Worm (Caenorhabditis elegans) whole organism, L2 larva: ENCODE data around the gene rsf-1.

Experiments used
- C34F6.9 ChIP-seq: fragments of 150-350 bp; optimal IDR thresholded peaks from 2 replicates; lab custom pipeline; 2014; ENCODE audit warnings: missing biosample characterization, missing genetic modification characterization
- F13H6.1 ChIP-seq: sonication (generic microtip); optimal IDR thresholded peaks from 2 replicates; lab custom pipeline; 2016; ENCODE audit warnings: missing genetic modification characterization, missing compliant biosample characterization
- R02D3.7 ChIP-seq: fragments of 150-350 bp; optimal IDR thresholded peaks from 2 replicates; lab custom pipeline; 2014; ENCODE audit warnings: missing biosample characterization, missing genetic modification characterization
- Y55F3AM.14 ChIP-seq: fragments of 200-800 bp; sonication (Bioruptor generic); optimal IDR thresholded peaks from 2 replicates; lab custom pipeline; 2018; ENCODE audit warnings: mild to moderate bottlenecking, missing genetic modification characterization, missing compliant biosample characterization
- ZK546.5 ChIP-seq: sonication (generic microtip); optimal IDR thresholded peaks from 2 replicates; lab custom pipeline; 2017; ENCODE audit warnings: missing biosample characterization, missing genetic modification characterization
- alr-1 ChIP-seq: fragments of 150-350 bp; optimal IDR thresholded peaks from 2 replicates; lab custom pipeline; 2014; ENCODE audit warnings: missing biosample characterization, missing genetic modification characterization
- aly-2 ChIP-seq: fragments of 150-350 bp; optimal IDR thresholded peaks from 2 replicates; lab custom pipeline; 2014; ENCODE audit warnings: missing biosample characterization, missing genetic modification characterization
- ama-1 ChIP-seq: fragments of 150-350 bp; optimal IDR thresholded peaks from 2 replicates; lab custom pipeline; 2018; ENCODE audit warnings: inconsistent platforms
- blmp-1 ChIP-seq: sonication (generic microtip); optimal IDR thresholded peaks from 2 replicates; lab custom pipeline; 2017; ENCODE audit warnings: missing genetic modification characterization, mild to moderate bottlenecking, missing compliant biosample characterization, antibody characterized with exemption, moderate library complexity; ENCODE audit not compliant: insufficient read depth
- ceh-16 ChIP-seq: fragments of 150-350 bp; optimal IDR thresholded peaks from 2 replicates; lab custom pipeline; 2014; ENCODE audit warnings: missing biosample characterization, missing genetic modification characterization
- ceh-82 ChIP-seq: fragments of 150-350 bp; optimal IDR thresholded peaks from 2 replicates; lab custom pipeline; 2014; ENCODE audit warnings: missing biosample characterization, missing genetic modification characterization
- crh-2 ChIP-seq: sonication (generic microtip); optimal IDR thresholded peaks from 2 replicates; lab custom pipeline; 2017; ENCODE audit warnings: missing biosample characterization, missing genetic modification characterization
- dmd-4 ChIP-seq: sonication (generic microtip); optimal IDR thresholded peaks from 2 replicates; lab custom pipeline; 2017; ENCODE audit warnings: missing biosample characterization, missing genetic modification characterization
- egl-27 ChIP-seq: sonication (generic microtip); optimal IDR thresholded peaks from 3 replicates; lab custom pipeline; 2017; ENCODE audit warnings: missing biosample characterization, missing genetic modification reagents, missing genetic modification characterization
- elt-1 ChIP-seq: fragments of 150-350 bp; optimal IDR thresholded peaks from 2 replicates; lab custom pipeline; 2014; ENCODE audit warnings: missing biosample characterization, missing genetic modification characterization
- elt-3 ChIP-seq: sonication (generic microtip); optimal IDR thresholded peaks from 2 replicates; lab custom pipeline; 2017; ENCODE audit warnings: missing biosample characterization, missing genetic modification characterization
- fos-1 ChIP-seq: fragments of 150-350 bp; optimal IDR thresholded peaks from 2 replicates; lab custom pipeline; 2014; ENCODE audit warnings: missing biosample characterization, missing genetic modification characterization
- gmeb-1 ChIP-seq: fragments of 150-350 bp; optimal IDR thresholded peaks from 2 replicates; lab custom pipeline; 2014; ENCODE audit warnings: missing biosample characterization, missing genetic modification characterization
- lin-11 ChIP-seq: fragments of 150-350 bp; sonication (generic microtip); optimal IDR thresholded peaks from 2 replicates; lab custom pipeline; 2014; ENCODE audit warnings: missing biosample characterization, missing genetic modification characterization, inconsistent platforms, mixed read lengths
- lin-13 ChIP-seq: fragments of 150-350 bp; optimal IDR thresholded peaks from 2 replicates; lab custom pipeline; 2014; ENCODE audit warnings: missing biosample characterization, missing genetic modification reagents, missing genetic modification characterization
- lin-39 ChIP-seq: fragments of 150-350 bp; optimal IDR thresholded peaks from 2 replicates; lab custom pipeline; 2014; ENCODE audit warnings: missing biosample characterization, missing genetic modification reagents, missing genetic modification characterization
- lsy-2 ChIP-seq, 2 experiments: fragments of 150-350 bp in 1 of 2; sonication (generic microtip) in 1 of 2; optimal IDR thresholded peaks; 2 replicates each; lab custom pipeline; 2014 to 2017; ENCODE audit warnings: missing biosample characterization in 2 of 2, missing genetic modification characterization in 2 of 2
- mab-5 ChIP-seq: fragments of 150-350 bp; optimal IDR thresholded peaks from 2 replicates; lab custom pipeline; 2014; ENCODE audit warnings: missing biosample characterization, missing genetic modification characterization
- mbf-1 ChIP-seq: sonication (generic microtip); optimal IDR thresholded peaks from 2 replicates; lab custom pipeline; 2017; ENCODE audit warnings: missing biosample characterization, missing genetic modification characterization
- mdl-1 ChIP-seq, 2 experiments: fragments of 150-350 bp in 1 of 2; sonication (generic microtip) in 1 of 2; optimal IDR thresholded peaks; 2 replicates each; lab custom pipeline; 2017; ENCODE audit warnings: missing biosample characterization in 2 of 2, missing genetic modification characterization in 2 of 2
- nhr-10 ChIP-seq: sonication (generic microtip); optimal IDR thresholded peaks from 2 replicates; lab custom pipeline; 2017; ENCODE audit warnings: missing biosample characterization, missing genetic modification characterization
- nhr-11 ChIP-seq: fragments of 150-350 bp; optimal IDR thresholded peaks from 2 replicates; lab custom pipeline; 2014; ENCODE audit warnings: missing biosample characterization, missing genetic modification characterization
- nhr-12 ChIP-seq: fragments of 150-350 bp; optimal IDR thresholded peaks from 2 replicates; lab custom pipeline; 2014; ENCODE audit warnings: missing biosample characterization, missing genetic modification characterization
- nhr-129 ChIP-seq: fragments of 150-350 bp; optimal IDR thresholded peaks from 2 replicates; lab custom pipeline; 2014; ENCODE audit warnings: missing biosample characterization, missing genetic modification characterization
- nhr-21 ChIP-seq: fragments of 150-350 bp; optimal IDR thresholded peaks from 2 replicates; lab custom pipeline; 2014; ENCODE audit warnings: missing biosample characterization, missing genetic modification characterization
- nhr-23 ChIP-seq: fragments of 150-350 bp; optimal IDR thresholded peaks from 2 replicates; lab custom pipeline; 2014; ENCODE audit warnings: missing biosample characterization, missing genetic modification reagents, missing genetic modification characterization
- nhr-237 ChIP-seq: fragments of 150-350 bp; optimal IDR thresholded peaks from 2 replicates; lab custom pipeline; 2014; ENCODE audit warnings: missing biosample characterization, missing genetic modification characterization
- nhr-25 ChIP-seq: fragments of 150-350 bp; sonication (generic microtip); optimal IDR thresholded peaks from 3 replicates; lab custom pipeline; 2014; ENCODE audit warnings: missing biosample characterization, missing genetic modification characterization
- nhr-6 ChIP-seq: fragments of 150-350 bp; optimal IDR thresholded peaks from 2 replicates; lab custom pipeline; 2014; ENCODE audit warnings: missing biosample characterization, missing genetic modification characterization
- nhr-77 ChIP-seq: fragments of 150-350 bp; optimal IDR thresholded peaks from 2 replicates; lab custom pipeline; 2014; ENCODE audit warnings: missing biosample characterization, missing genetic modification characterization
- peb-1 ChIP-seq: fragments of 150-350 bp; optimal IDR thresholded peaks from 2 replicates; lab custom pipeline; 2014; ENCODE audit warnings: missing biosample characterization, missing genetic modification characterization
- sem-4 ChIP-seq: fragments of 150-350 bp; optimal IDR thresholded peaks from 2 replicates; lab custom pipeline; 2014; ENCODE audit warnings: missing biosample characterization, missing genetic modification reagents, missing genetic modification characterization
- skn-1 ChIP-seq: sonication (generic microtip); optimal IDR thresholded peaks from 2 replicates; lab custom pipeline; 2017; ENCODE audit warnings: missing biosample characterization, missing genetic modification characterization
- sma-3 ChIP-seq: sonication (generic microtip); optimal IDR thresholded peaks from 2 replicates; lab custom pipeline; 2016; ENCODE audit warnings: missing genetic modification reagents, missing genetic modification characterization, missing compliant biosample characterization
- sma-9 ChIP-seq, 2 experiments: fragments of 150-350 bp in 1 of 2; sonication (generic microtip) in 1 of 2; optimal IDR thresholded peaks; 2 replicates each; lab custom pipeline; 2014 to 2016; ENCODE audit warnings: missing genetic modification characterization in 2 of 2, mild to moderate bottlenecking in 1 of 2, missing biosample characterization in 1 of 2, missing compliant biosample characterization in 1 of 2, missing genetic modification reagents in 1 of 2, moderate library complexity in 1 of 2
- snpc-4 ChIP-seq: fragments of 150-350 bp; optimal IDR thresholded peaks from 2 replicates; lab custom pipeline; 2014; ENCODE audit warnings: missing biosample characterization, missing genetic modification characterization
- unc-39 ChIP-seq: fragments of 150-350 bp; optimal IDR thresholded peaks from 2 replicates; lab custom pipeline; 2014; ENCODE audit warnings: missing biosample characterization, missing genetic modification characterization
- unc-55 ChIP-seq: fragments of 150-350 bp; sonication (generic microtip); optimal IDR thresholded peaks from 3 replicates; lab custom pipeline; 2014; ENCODE audit warnings: missing biosample characterization, missing genetic modification reagents, missing genetic modification characterization
- unc-62 ChIP-seq: fragments of 150-350 bp; optimal IDR thresholded peaks from 2 replicates; lab custom pipeline; 2014; ENCODE audit warnings: missing biosample characterization, missing genetic modification reagents, missing genetic modification characterization
- zag-1 ChIP-seq: fragments of 150-350 bp; optimal IDR thresholded peaks from 2 replicates; lab custom pipeline; 2014; ENCODE audit warnings: missing biosample characterization, missing genetic modification characterization
- ztf-1 ChIP-seq: fragments of 200-800 bp; sonication (Bioruptor generic); conservative IDR thresholded peaks from 2 replicates; pipeline ENCODE4 v1.3.6; 2022; ENCODE audit warnings: missing genetic modification characterization, missing compliant biosample characterization
- ztf-11 ChIP-seq: sonication (generic microtip); optimal IDR thresholded peaks from 2 replicates; lab custom pipeline; 2017; ENCODE audit warnings: missing biosample characterization, missing genetic modification characterization
- ztf-4 ChIP-seq: fragments of 150-350 bp; optimal IDR thresholded peaks from 2 replicates; lab custom pipeline; 2014; ENCODE audit warnings: missing biosample characterization, missing genetic modification characterization

Gene rsf-1

DNA sequence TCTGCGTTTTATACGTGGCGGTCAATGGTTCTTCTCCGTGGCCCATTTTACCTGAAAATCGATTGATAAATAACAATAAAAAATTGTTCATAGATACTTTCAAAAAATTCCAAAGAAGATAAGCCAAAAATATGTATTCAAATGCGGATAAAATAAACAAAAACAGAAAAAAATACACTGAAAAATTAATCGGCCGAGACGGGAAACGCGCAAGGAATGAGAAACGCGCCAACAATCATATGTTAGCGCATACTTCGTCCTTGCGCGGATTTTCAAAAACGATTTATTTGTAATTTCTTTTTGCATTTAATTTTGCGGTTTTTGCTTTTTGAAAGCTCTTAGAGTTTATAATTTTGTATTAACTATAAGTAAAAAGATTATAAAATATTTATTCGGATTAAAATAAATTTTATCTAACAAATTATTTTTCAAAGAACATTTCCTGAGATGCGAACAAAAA, 39.4 kb downstream of the rsf-1 start, which contains the start of gene nduf-11:
nduf-11 (minus strand) TSS at position 51 of the 460 bp plus-strand sequence.
- TF ChIP-seq dmd-4 (tag; lab: Kevin White, UChicago) = no peak
- no peak for TF ChIP-seq nhr-77 (tag; lab: Kevin White, UChicago)
- peak; percentile 90 for TF ChIP-seq C34F6.9 (tag; lab: Kevin White, UChicago)
- TF ChIP-seq fos-1 (tag; lab: Kevin White, UChicago) = peak; percentile 59
- no peak for TF ChIP-seq Y55F3AM.14 (GFP tag; lab: Kevin White, UChicago)
- TF ChIP-seq lin-13 (GFP tag; lab: Kevin White, UChicago) = peak; percentile 85
- no peak for TF ChIP-seq blmp-1 (tag; lab: Kevin White, UChicago)
- TF ChIP-seq unc-62 = no peak
- peak; percentile 55 for TF ChIP-seq nhr-237 (tag; lab: Kevin White, UChicago)
- peak; percentile 84 for TF ChIP-seq sma-3 (GFP tag; lab: Kevin White, UChicago)
- TF ChIP-seq elt-3 = no peak
- TF ChIP-seq unc-39 (tag; lab: Kevin White, UChicago) = no peak
- TF ChIP-seq ama-1 (lab: Kevin White, UChicago) = peak; percentile 65
- no peak for TF ChIP-seq alr-1
- peak; percentile 13 for TF ChIP-seq ceh-82 (tag; lab: Kevin White, UChicago)
- peak; percentile 77 for TF ChIP-seq sem-4 (tag; lab: Kevin White, UChicago)
- TF ChIP-seq skn-1 (tag; lab: Kevin White, UChicago) = peak; percentile 33
- TF ChIP-seq R02D3.7 (tag; lab: Kevin White, UChicago) = peak; percentile 57
- peak in 1 of 2 experiments; percentile 7 for TF ChIP-seq mdl-1 (tag; optimal IDR thresholded peaks at IDR 0.05; lab: Kevin White, UChicago)
- no peak for TF ChIP-seq ceh-16 (tag; lab: Kevin White, UChicago)
- peak; percentile 99 for TF ChIP-seq gmeb-1 (tag; lab: Kevin White, UChicago)
- peak; percentile 95 for TF ChIP-seq unc-55 (GFP tag; lab: Kevin White, UChicago)
- peak; percentile 72 for TF ChIP-seq mab-5 (tag; lab: Kevin White, UChicago)
- TF ChIP-seq mbf-1 (tag; lab: Kevin White, UChicago) = no peak
- TF ChIP-seq nhr-10 (tag; lab: Kevin White, UChicago) = peak; percentile 58
- peak; percentile 89 for TF ChIP-seq crh-2 (tag; lab: Kevin White, UChicago)
- TF ChIP-seq F13H6.1 = peak; percentile 81
- peak; percentile 69 for TF ChIP-seq nhr-129 (tag; lab: Kevin White, UChicago)
- peak; percentile 71 for TF ChIP-seq snpc-4 (tag; lab: Kevin White, UChicago)
- TF ChIP-seq aly-2 (tag; lab: Kevin White, UChicago) = no peak
- no peak for TF ChIP-seq lin-39 (tag; lab: Kevin White, UChicago)
- peak; percentile 92 for TF ChIP-seq nhr-25 (tag; lab: Kevin White, UChicago)
- peak; percentile 88 to 94 for TF ChIP-seq lsy-2 (tag; optimal IDR thresholded peaks at IDR 0.05; lab: Kevin White, UChicago)
- TF ChIP-seq ZK546.5 = peak; percentile 10
- TF ChIP-seq zag-1 (tag; lab: Kevin White, UChicago) = peak; percentile 5
- peak; percentile 91 for TF ChIP-seq sma-9 (GFP tag; optimal IDR thresholded peaks at IDR 0.05; lab: Kevin White, UChicago)
- TF ChIP-seq sma-9 (tag; optimal IDR thresholded peaks at IDR 0.05; lab: Kevin White, UChicago) = no peak
- TF ChIP-seq nhr-6 (tag; lab: Kevin White, UChicago) = no peak
- no peak for TF ChIP-seq elt-1 (tag; lab: Kevin White, UChicago)
- no peak for TF ChIP-seq nhr-23 (tag; lab: Kevin White, UChicago)
- TF ChIP-seq egl-27 (tag; lab: Kevin White, UChicago) = peak; percentile 4
- TF ChIP-seq ztf-1 (GFP tag; lab: Robert Waterston, UW) = no peak
- no peak for TF ChIP-seq ztf-11 (tag; lab: Kevin White, UChicago)
- peak; percentile 75 for TF ChIP-seq nhr-21
- TF ChIP-seq nhr-12 (tag; lab: Kevin White, UChicago) = no peak
- peak; percentile 65 for TF ChIP-seq ztf-4
- TF ChIP-seq nhr-11 (tag; lab: Kevin White, UChicago) = no peak
- peak; percentile 67 for TF ChIP-seq lin-11 (tag; lab: Kevin White, UChicago)
- TF ChIP-seq peb-1 = no peak
